Fruit fly (Drosophila melanogaster) whole organism, embryonic: ENCODE data around the gene Gr97a.

Experiments used
- Aef1 ChIP-seq: fragments of 200-800 bp; sonication (Bioruptor generic); IDR thresholded peaks from 3 replicates; pipeline ENCODE4 v1.3.6; 2022; ENCODE audit warnings: missing biosample characterization, missing genetic modification characterization
- Asciz ChIP-seq: fragments of 200-800 bp; sonication (Bioruptor generic); optimal IDR thresholded peaks from 2 replicates; lab custom pipeline; 2017; ENCODE audit warnings: missing biosample characterization, mild to moderate bottlenecking, missing genetic modification characterization, missing genetic modification reagents
- Atf3 ChIP-seq: fragments of 200-800 bp; sonication (Bioruptor generic); optimal IDR thresholded peaks from 3 replicates; lab custom pipeline; 2016; ENCODE audit warnings: missing biosample characterization, missing genetic modification characterization
- CG10209 ChIP-seq: fragments of 200-800 bp; sonication (Bioruptor generic); optimal IDR thresholded peaks from 3 replicates; lab custom pipeline; 2017; ENCODE audit warnings: missing biosample characterization, mild to moderate bottlenecking, missing genetic modification characterization, missing genetic modification reagents
- CG10267 ChIP-seq: fragments of 200-800 bp; sonication (Bioruptor generic); optimal IDR thresholded peaks from 2 replicates; lab custom pipeline; 2018; ENCODE audit warnings: missing biosample characterization, mild to moderate bottlenecking, missing genetic modification characterization, moderate library complexity
- CG10321 ChIP-seq: fragments of 200-800 bp; sonication (Bioruptor generic); IDR thresholded peaks from 2 replicates; pipeline ENCODE4 v1.3.6; 2022; ENCODE audit warnings: missing biosample characterization, missing genetic modification characterization
- CG11085 ChIP-seq: fragments of 200-800 bp; sonication (Bioruptor generic); IDR thresholded peaks from 2 replicates; pipeline ENCODE4 v1.3.6; 2022; ENCODE audit warnings: missing biosample characterization, missing genetic modification characterization
- CG12104 ChIP-seq: fragments of 200-800 bp; sonication (Bioruptor generic); optimal IDR thresholded peaks from 3 replicates; lab custom pipeline; 2016; ENCODE audit warnings: missing biosample characterization, missing genetic modification characterization
- CG12659 ChIP-seq: fragments of 200-800 bp; sonication (Bioruptor generic); optimal IDR thresholded peaks from 3 replicates; lab custom pipeline; 2017; ENCODE audit warnings: mild to moderate bottlenecking, missing biosample characterization, missing genetic modification reagents, missing genetic modification characterization
- CG13775 ChIP-seq: fragments of 200-800 bp; sonication (Bioruptor generic); optimal IDR thresholded peaks from 3 replicates; lab custom pipeline; 2017; ENCODE audit warnings: missing biosample characterization, mild to moderate bottlenecking, missing genetic modification characterization
- CG14441 ChIP-seq: fragments of 200-800 bp; sonication (Bioruptor generic); IDR thresholded peaks from 2 replicates; pipeline ENCODE4 v1.3.6; 2022; ENCODE audit warnings: missing biosample characterization, missing genetic modification characterization
- CG15601 ChIP-seq: fragments of 200-800 bp; sonication (Bioruptor generic); optimal IDR thresholded peaks from 3 replicates; lab custom pipeline; 2019; ENCODE audit warnings: missing biosample characterization, mild to moderate bottlenecking, missing genetic modification characterization, moderate library complexity
- CG2116 ChIP-seq: fragments of 200-800 bp; sonication (Bioruptor generic); optimal IDR thresholded peaks from 3 replicates; lab custom pipeline; 2018; ENCODE audit warnings: missing biosample characterization, mild to moderate bottlenecking, missing genetic modification characterization
- CG2120 ChIP-seq: fragments of 200-800 bp; sonication (Bioruptor generic); optimal IDR thresholded peaks from 3 replicates; lab custom pipeline; 2016; ENCODE audit warnings: missing biosample characterization, missing genetic modification characterization
- CG4424 ChIP-seq: fragments of 200-800 bp; sonication (Bioruptor generic); optimal IDR thresholded peaks from 3 replicates; lab custom pipeline; 2016; ENCODE audit warnings: missing biosample characterization, missing genetic modification characterization
- CG7271 ChIP-seq: fragments of 200-800 bp; sonication (Bioruptor generic); optimal IDR thresholded peaks from 2 replicates; lab custom pipeline; 2018; ENCODE audit warnings: missing biosample characterization, mild to moderate bottlenecking, missing genetic modification characterization, moderate library complexity
- CG7987 ChIP-seq: fragments of 200-800 bp; sonication (Bioruptor generic); optimal IDR thresholded peaks from 2 replicates; lab custom pipeline; 2018; ENCODE audit warnings: missing biosample characterization, mild to moderate bottlenecking, missing genetic modification characterization, moderate library complexity
- CG8281 ChIP-seq: fragments of 200-800 bp; sonication (Bioruptor generic); optimal IDR thresholded peaks from 2 replicates; lab custom pipeline; 2018; ENCODE audit warnings: missing biosample characterization, mild to moderate bottlenecking, missing genetic modification characterization, moderate library complexity
- CG8944 ChIP-seq: fragments of 200-800 bp; sonication (Bioruptor generic); optimal IDR thresholded peaks from 3 replicates; lab custom pipeline; 2016; ENCODE audit warnings: missing biosample characterization, missing genetic modification characterization
- CG9932 ChIP-seq: fragments of 200-800 bp; sonication (Bioruptor generic); IDR thresholded peaks from 2 replicates; pipeline ENCODE4 v1.3.6; 2022; ENCODE audit warnings: missing biosample characterization, missing genetic modification characterization
- CHES-1-like ChIP-seq: fragments of 200-800 bp; sonication (Bioruptor generic); optimal IDR thresholded peaks from 2 replicates; lab custom pipeline; 2016; ENCODE audit warnings: missing biosample characterization, missing genetic modification characterization
- CoRest ChIP-seq: fragments of 200-800 bp; sonication (Bioruptor generic); optimal IDR thresholded peaks from 3 replicates; lab custom pipeline; 2018; ENCODE audit warnings: missing biosample characterization, mild to moderate bottlenecking, missing genetic modification characterization, moderate library complexity
- Dbx ChIP-seq: fragments of 200-800 bp; sonication (Bioruptor generic); IDR thresholded peaks from 3 replicates; pipeline ENCODE4 v1.3.6; 2022; ENCODE audit warnings: missing biosample characterization, missing genetic modification characterization
- Ets97D ChIP-seq: fragments of 200-800 bp; sonication (Bioruptor generic); optimal IDR thresholded peaks from 3 replicates; lab custom pipeline; 2016; ENCODE audit warnings: missing biosample characterization, missing genetic modification characterization
- Fer1 ChIP-seq: fragments of 200-800 bp; sonication (Bioruptor generic); optimal IDR thresholded peaks from 2 replicates; lab custom pipeline; 2017; ENCODE audit warnings: missing biosample characterization, mild to moderate bottlenecking, missing genetic modification characterization
- Lim3 ChIP-seq: fragments of 200-800 bp; sonication (Bioruptor generic); IDR thresholded peaks from 2 replicates; pipeline ENCODE4 v1.3.6; 2022; ENCODE audit warnings: missing biosample characterization, missing genetic modification characterization
- Meics ChIP-seq: fragments of 200-800 bp; sonication (Bioruptor generic); optimal IDR thresholded peaks from 2 replicates; lab custom pipeline; 2017; ENCODE audit warnings: missing biosample characterization, mild to moderate bottlenecking, missing genetic modification characterization
- Mes4 ChIP-seq: fragments of 200-800 bp; sonication (Bioruptor generic); optimal IDR thresholded peaks from 2 replicates; lab custom pipeline; 2016; ENCODE audit warnings: missing biosample characterization, missing genetic modification characterization
- Mrtf ChIP-seq: fragments of 200-800 bp; sonication (Bioruptor generic); IDR thresholded peaks from 3 replicates; pipeline ENCODE4 v1.3.6; 2022; ENCODE audit warnings: missing biosample characterization, missing genetic modification characterization
- Nf-YB ChIP-seq: fragments of 200-800 bp; sonication (Bioruptor generic); optimal IDR thresholded peaks from 3 replicates; lab custom pipeline; 2019; ENCODE audit warnings: missing biosample characterization, mild to moderate bottlenecking, missing genetic modification characterization, moderate library complexity
- Ptx1 ChIP-seq: fragments of 200-800 bp; sonication (Bioruptor generic); IDR thresholded peaks from 2 replicates; pipeline ENCODE4 v1.3.6; 2022; ENCODE audit warnings: missing biosample characterization, missing genetic modification characterization
- Side ChIP-seq: fragments of 200-800 bp; sonication (Bioruptor generic); optimal IDR thresholded peaks from 2 replicates; lab custom pipeline; 2016; ENCODE audit warnings: missing biosample characterization, missing genetic modification characterization
- Sry-δ ChIP-seq: fragments of 200-800 bp; sonication (Bioruptor generic); optimal IDR thresholded peaks from 2 replicates; lab custom pipeline; 2016; ENCODE audit warnings: missing biosample characterization, missing genetic modification characterization
- Ssrp ChIP-seq: fragments of 200-800 bp; sonication (Bioruptor generic); optimal IDR thresholded peaks from 2 replicates; lab custom pipeline; 2018; ENCODE audit warnings: missing biosample characterization, mild to moderate bottlenecking, missing genetic modification characterization, moderate library complexity
- ash1 ChIP-seq: fragments of 200-800 bp; sonication (Bioruptor generic); optimal IDR thresholded peaks from 2 replicates; lab custom pipeline; 2018; ENCODE audit warnings: missing biosample characterization, mild to moderate bottlenecking, missing genetic modification characterization
- az2 ChIP-seq: fragments of 200-800 bp; sonication (Bioruptor generic); optimal IDR thresholded peaks from 3 replicates; lab custom pipeline; 2016; ENCODE audit warnings: missing biosample characterization, missing genetic modification characterization
- dmrt99B ChIP-seq: fragments of 200-800 bp; sonication (Bioruptor generic); optimal IDR thresholded peaks from 2 replicates; lab custom pipeline; 2018; ENCODE audit warnings: missing biosample characterization, mild to moderate bottlenecking, missing genetic modification characterization, moderate library complexity
- ems ChIP-seq: fragments of 200-800 bp; sonication (Bioruptor generic); optimal IDR thresholded peaks from 3 replicates; lab custom pipeline; 2016; ENCODE audit warnings: missing biosample characterization, missing genetic modification characterization
- eve ChIP-seq, 2 experiments: fragments of >200 bp; optimal IDR thresholded peaks; 2 replicates each; lab custom pipeline; 2017; ENCODE audit warnings: missing biosample characterization in 2 of 2, missing genetic modification characterization in 2 of 2
- gcm2 ChIP-seq: fragments of 200-800 bp; sonication (Bioruptor generic); optimal IDR thresholded peaks from 2 replicates; lab custom pipeline; 2016; ENCODE audit warnings: missing biosample characterization, missing genetic modification characterization
- gem ChIP-seq: fragments of 200-800 bp; sonication (Bioruptor generic); optimal IDR thresholded peaks from 2 replicates; lab custom pipeline; 2019; ENCODE audit warnings: missing biosample characterization, mild to moderate bottlenecking, missing genetic modification characterization, moderate library complexity
- gsb ChIP-seq: fragments of 200-800 bp; sonication (Bioruptor generic); IDR thresholded peaks from 2 replicates; pipeline ENCODE4 v1.3.6; 2022; ENCODE audit warnings: missing biosample characterization, missing genetic modification characterization
- mam ChIP-seq: fragments of 200-800 bp; sonication (Bioruptor generic); optimal IDR thresholded peaks from 3 replicates; lab custom pipeline; 2016; ENCODE audit warnings: missing biosample characterization, missing genetic modification characterization
- repo ChIP-seq: fragments of 200-800 bp; sonication (Bioruptor generic); optimal IDR thresholded peaks from 2 replicates; lab custom pipeline; 2016; ENCODE audit warnings: missing biosample characterization, missing genetic modification characterization
- seq ChIP-seq: fragments of 200-800 bp; sonication (Bioruptor generic); IDR thresholded peaks from 2 replicates; pipeline ENCODE4 v1.3.6; 2022; ENCODE audit warnings: missing biosample characterization, missing genetic modification characterization
- sim ChIP-seq: fragments of 200-800 bp; sonication (Bioruptor generic); IDR thresholded peaks from 2 replicates; pipeline ENCODE4 v1.3.6; 2022; ENCODE audit warnings: missing biosample characterization, missing genetic modification characterization
- sob ChIP-seq: fragments of 200-800 bp; sonication (Bioruptor generic); IDR thresholded peaks from 2 replicates; pipeline ENCODE4 v1.3.6; 2022; ENCODE audit warnings: missing biosample characterization, missing genetic modification characterization
- tap ChIP-seq: fragments of 200-800 bp; optimal IDR thresholded peaks from 3 replicates; lab custom pipeline; 2019; ENCODE audit warnings: missing biosample characterization, mild to moderate bottlenecking, missing genetic modification characterization, moderate library complexity
- unc-4 ChIP-seq: fragments of 200-800 bp; sonication (Bioruptor generic); IDR thresholded peaks from 2 replicates; pipeline ENCODE4 v1.3.6; 2022; ENCODE audit warnings: missing biosample characterization, missing genetic modification characterization; ENCODE audit not compliant: partially characterized antibody
- zfh2 ChIP-seq: fragments of 200-800 bp; sonication (Bioruptor generic); optimal IDR thresholded peaks from 2 replicates; lab custom pipeline; 2016; ENCODE audit warnings: missing biosample characterization, missing genetic modification characterization

Gr97a gene

DNA sequence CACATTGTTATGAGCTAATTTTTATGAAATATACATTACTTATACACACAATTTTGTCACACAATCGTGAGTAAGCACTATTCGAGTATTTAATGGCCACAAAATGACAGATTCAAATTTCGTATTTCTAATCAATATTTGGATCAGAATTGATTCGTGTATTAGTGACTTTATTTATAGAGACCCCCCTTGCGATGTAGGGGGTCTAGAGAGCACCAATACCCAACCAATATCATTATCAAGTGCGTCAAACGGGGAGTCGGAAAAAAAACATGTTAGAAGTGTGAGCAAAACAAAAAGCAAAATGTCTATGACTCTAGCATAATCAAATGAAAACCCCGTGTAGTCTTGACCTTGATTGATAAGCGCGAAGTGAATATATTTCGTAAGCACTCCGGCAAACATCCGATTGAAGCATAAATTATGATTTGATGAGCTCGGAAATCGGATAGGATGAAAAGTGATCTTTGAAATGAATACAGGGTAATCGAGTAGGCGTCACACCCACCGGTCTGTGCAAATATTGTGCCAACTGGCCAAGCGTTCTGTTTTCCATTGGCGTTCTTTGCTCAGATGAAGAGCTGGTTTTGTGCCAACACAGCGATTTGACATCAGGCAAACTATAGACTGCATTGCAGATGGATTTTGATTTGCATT is 14.0 kb downstream of the Gr97a start (continued):
- no peak for TF ChIP-seq sim
- no peak for TF ChIP-seq Ets97D (GFP tag; lab: Kevin White, UChicago)
- peak; percentile 59 for TF ChIP-seq mam (GFP tag; lab: Kevin White, UChicago)
- no peak for TF ChIP-seq CG8281
- no peak for TF ChIP-seq Atf3 (GFP tag; lab: Kevin White, UChicago)
- TF ChIP-seq CG2116: no peak
- TF ChIP-seq Meics (GFP tag; lab: Kevin White, UChicago): peak; percentile 63
- no peak for TF ChIP-seq unc-4 (GFP tag; lab: Robert Waterston, UW)
- TF ChIP-seq CG7987 (GFP tag; lab: Kevin White, UChicago): peak; percentile 20
- TF ChIP-seq sob (GFP tag; lab: Robert Waterston, UW): peak; percentile 20; the same call in 1 of the 2 replicates
- TF ChIP-seq Mes4 (GFP tag; lab: Kevin White, UChicago): no peak
- peak; percentile 40 for TF ChIP-seq Fer1 (GFP tag; lab: Kevin White, UChicago)
- TF ChIP-seq CG2120 (GFP tag; lab: Kevin White, UChicago): peak; percentile 78
- TF ChIP-seq Side: no peak
- 0 out of 2 replicates have a peak, but pooled peaks have one; percentile 29 for TF ChIP-seq CG9932
- no peak for TF ChIP-seq gcm2 (GFP tag; lab: Kevin White, UChicago)
- no peak for TF ChIP-seq CG15601 (tag; lab: Kevin White, UChicago)
- peak; percentile 17 for TF ChIP-seq CG12659 (GFP tag; lab: Kevin White, UChicago)
- TF ChIP-seq CG7271 (tag; lab: Kevin White, UChicago): no peak
- peak; percentile 21 for TF ChIP-seq CoRest
- TF ChIP-seq gem (tag; lab: Kevin White, UChicago): peak; percentile 49
- TF ChIP-seq eve (GFP tag; optimal IDR thresholded peaks at IDR 0.05; lab: Kevin White, UChicago): peak in 1 of 2 experiments; percentile 60
- TF ChIP-seq repo (GFP tag; lab: Kevin White, UChicago): no peak
- no peak for TF ChIP-seq CG8944 (GFP tag; lab: Kevin White, UChicago)
- peak; percentile 13 for TF ChIP-seq dmrt99B (tag; lab: Kevin White, UChicago)
- 0 out of 2 replicates have a peak, but pooled peaks have one; percentile 14 for TF ChIP-seq CG14441
- TF ChIP-seq CG10267 (tag; lab: Kevin White, UChicago): no peak
- no peak for TF ChIP-seq ems
- no peak for TF ChIP-seq az2 (GFP tag; lab: Kevin White, UChicago)
- no peak for TF ChIP-seq CG10209 (GFP tag; lab: Kevin White, UChicago)
- TF ChIP-seq Aef1 (GFP tag; lab: Robert Waterston, UW): no peak
- no peak for TF ChIP-seq CG4424 (GFP tag; lab: Kevin White, UChicago)
- TF ChIP-seq CHES-1-like (GFP tag; lab: Kevin White, UChicago): peak; percentile 52
- TF ChIP-seq Asciz: peak; percentile 1
- TF ChIP-seq CG13775 (GFP tag; lab: Kevin White, UChicago): no peak
- TF ChIP-seq zfh2: peak; percentile 30
- no peak for TF ChIP-seq Ssrp (tag; lab: Kevin White, UChicago)
- no peak for TF ChIP-seq ash1 (GFP tag; lab: Kevin White, UChicago)
- peak; percentile 18 for TF ChIP-seq CG12104 (GFP tag; lab: Kevin White, UChicago)
- TF ChIP-seq Dbx (GFP tag; lab: Robert Waterston, UW): peak; percentile 36; the same call in 1 of the 3 replicates
- TF ChIP-seq Mrtf (GFP tag; lab: Robert Waterston, UW): no peak
- TF ChIP-seq gsb (GFP tag; lab: Robert Waterston, UW): no peak
- no peak for TF ChIP-seq Nf-YB
- no peak for TF ChIP-seq tap (tag; lab: Kevin White, UChicago)
- no peak for TF ChIP-seq CG11085 (GFP tag; lab: Robert Waterston, UW)
- no peak for TF ChIP-seq CG10321
- no peak for TF ChIP-seq Lim3 (GFP tag; lab: Robert Waterston, UW)
- peak; percentile 13 for TF ChIP-seq Sry-δ (GFP tag; lab: Kevin White, UChicago)
- TF ChIP-seq seq (GFP tag; lab: Robert Waterston, UW): no peak
- no peak for TF ChIP-seq Ptx1 (GFP tag; lab: Robert Waterston, UW)
